Fruit fly (Drosophila melanogaster): Measurements from ENCODE around the gene CG8066.

- TF ChIP-seq CTCF (optimal IDR thresholded peaks at IDR 0.05) (no peak), CG8478 (optimal IDR thresholded peaks at IDR 0.05) (no peak)
Observed at dm6 chr3R:14564705-14565064, 4.0 kb downstream of the CG8066 start, which contains the start of gene CG8087.

All from S2 (cell line).